Fruit fly (Drosophila melanogaster) whole organism: ENCODE measurements around the gene alpha-Est5.

Experiments
- CG8478 ChIP-seq: fragments of >200 bp; optimal IDR thresholded peaks from 2 replicates; lab custom pipeline; 2018; ENCODE audit warnings: inconsistent platforms
- Dll ChIP-seq: fragments of >200 bp; optimal IDR thresholded peaks from 2 replicates; lab custom pipeline; 2017
- pan ChIP-seq: fragments of >200 bp; optimal IDR thresholded peaks from 2 replicates; lab custom pipeline; 2017
- psq ChIP-seq: fragments of >200 bp; optimal IDR thresholded peaks from 2 replicates; lab custom pipeline; 2017
- usp ChIP-seq: fragments of >200 bp; optimal IDR thresholded peaks from 2 replicates; lab custom pipeline; 2017; ENCODE audit warnings: missing biosample characterization, missing genetic modification characterization, mixed read lengths

- TF ChIP-seq psq (lab: Kevin White, UChicago) (no peak), CG8478 (no peak), pan (lab: Kevin White, UChicago) (no peak), Dll (lab: Kevin White, UChicago) (no peak), usp (GFP tag; lab: Kevin White, UChicago) (no peak)
Observed at dm6 chr3R:7523594-7523993, 12.6 kb downstream of the alpha-Est5 start, which contains the start of gene alpha-Est7.
